Worm (Caenorhabditis elegans): ENCODE measurements around the gene ubh-3.

DNA sequence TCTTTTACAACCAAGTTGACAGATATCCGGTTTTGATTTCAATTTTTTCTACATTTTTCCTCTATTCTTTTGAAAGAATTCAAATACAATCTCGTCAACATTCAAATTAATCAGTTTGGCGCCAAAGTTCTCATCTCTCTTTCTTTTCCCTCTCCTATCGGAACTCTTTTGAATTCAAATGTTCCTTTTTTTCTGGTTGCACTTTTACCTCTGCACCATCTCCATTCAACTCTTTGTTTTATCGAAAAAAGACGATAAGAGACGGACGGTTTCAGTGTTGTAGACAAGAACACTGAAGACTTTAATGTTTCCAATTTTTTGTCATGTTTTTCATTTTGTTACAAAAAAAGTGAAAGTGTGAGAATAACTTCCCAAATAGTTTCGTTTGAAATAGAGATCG lies 32.6 kb downstream of the ubh-3 start:
- TF ChIP-seq ceh-36 (tag; optimal IDR thresholded peaks at IDR 0.05) (no peak), B0310.2 (tag; optimal IDR thresholded peaks at IDR 0.05) (no peak), hmg-4 (GFP tag; optimal IDR thresholded peaks at IDR 0.05) (no peak), flt-1 (GFP tag; IDR thresholded peaks at IDR 0.05) (no peak)
